Worm (Caenorhabditis elegans): ENCODE measurements around the gene amx-1.

Gene amx-1

ce11 chrIII:3867937-3868929 lies 46.0 kb downstream of the amx-1 start:
- no peak for TF ChIP-seq W03F9.2 (tag; optimal IDR thresholded peaks at IDR 0.05)
- TF ChIP-seq dao-5 (tag; optimal IDR thresholded peaks at IDR 0.05), result no peak
- TF ChIP-seq him-1 (tag; optimal IDR thresholded peaks at IDR 0.05), result no peak

DNA sequence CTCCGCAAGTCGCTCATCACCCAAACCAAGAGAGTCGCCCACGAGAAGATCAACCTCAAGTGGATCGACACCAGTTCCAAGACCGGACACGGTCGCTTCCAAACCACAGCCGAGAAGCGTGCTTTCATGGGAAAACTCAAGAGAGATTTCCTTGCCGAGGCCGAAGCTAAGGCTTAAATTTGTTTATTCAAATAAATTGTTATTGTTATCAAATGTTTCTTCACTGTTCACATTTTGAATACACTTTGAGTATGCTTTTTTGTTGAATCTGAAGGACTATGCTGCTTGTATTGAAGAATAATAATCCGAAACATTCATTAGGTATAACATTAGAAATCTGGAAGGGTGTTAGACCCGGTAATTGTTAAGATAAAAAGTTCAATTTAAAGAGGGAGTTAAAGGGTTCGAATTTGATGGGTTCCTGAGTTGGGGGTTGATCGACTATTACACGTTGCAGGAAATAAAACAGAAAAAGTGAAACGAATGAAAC lies 47.1 kb downstream of the amx-1 start:
- TF ChIP-seq dao-5 (tag; optimal IDR thresholded peaks at IDR 0.05), result peak; percentile 49
- TF ChIP-seq him-1 (tag; optimal IDR thresholded peaks at IDR 0.05), result no peak
- peak; percentile 66 for TF ChIP-seq W03F9.2 (tag; optimal IDR thresholded peaks at IDR 0.05)

- no peak for TF ChIP-seq him-1 (tag; optimal IDR thresholded peaks at IDR 0.05)
- TF ChIP-seq dao-5 (tag; optimal IDR thresholded peaks at IDR 0.05), result no peak
- no peak for TF ChIP-seq W03F9.2 (tag; optimal IDR thresholded peaks at IDR 0.05)
Observed at ce11 chrIII:3871763-3872486, 49.7 kb downstream of the amx-1 start.

- no peak for TF ChIP-seq W03F9.2 (tag; optimal IDR thresholded peaks at IDR 0.05)
- no peak for TF ChIP-seq him-1 (tag; optimal IDR thresholded peaks at IDR 0.05)
- TF ChIP-seq dao-5 (tag; optimal IDR thresholded peaks at IDR 0.05), result no peak
Observed at ce11 chrIII:3872978-3873377, 50.8 kb downstream of the amx-1 start.

ce11 chrIII:3873424-3873823 lies 51.2 kb downstream of the amx-1 start:
- TF ChIP-seq dao-5 (tag; optimal IDR thresholded peaks at IDR 0.05) (no peak), W03F9.2 (tag; optimal IDR thresholded peaks at IDR 0.05) (no peak), him-1 (tag; optimal IDR thresholded peaks at IDR 0.05) (no peak)

ce11 chrIII:3874492-3874891 lies 52.3 kb downstream of the amx-1 start:
- TF ChIP-seq him-1 (tag; optimal IDR thresholded peaks at IDR 0.05) (no peak), W03F9.2 (tag; optimal IDR thresholded peaks at IDR 0.05) (no peak), dao-5 (tag; optimal IDR thresholded peaks at IDR 0.05) (no peak)

DNA sequence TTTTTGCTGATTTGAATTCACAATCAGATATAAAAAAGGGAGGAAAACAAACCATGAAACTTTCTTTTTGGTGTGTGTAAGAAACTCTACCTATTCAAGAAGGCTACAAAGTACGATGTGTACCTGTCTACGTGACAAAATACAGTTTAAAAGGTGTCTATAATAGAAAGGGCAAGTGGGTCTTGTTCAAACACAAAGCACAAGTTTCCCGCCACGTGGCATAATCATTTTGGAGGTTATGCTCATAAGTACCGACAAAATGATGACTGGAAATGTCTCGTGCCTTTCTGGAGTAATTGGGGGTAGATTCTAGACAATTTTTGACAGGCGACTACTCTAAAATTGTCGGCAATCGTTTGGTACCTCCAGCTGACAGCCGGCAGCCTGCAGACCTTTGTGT lies 52.7 kb downstream of the amx-1 start:
- TF ChIP-seq him-1 (tag; optimal IDR thresholded peaks at IDR 0.05), result no peak
- TF ChIP-seq W03F9.2 (tag; optimal IDR thresholded peaks at IDR 0.05), result no peak
- TF ChIP-seq dao-5 (tag; optimal IDR thresholded peaks at IDR 0.05), result no peak

DNA sequence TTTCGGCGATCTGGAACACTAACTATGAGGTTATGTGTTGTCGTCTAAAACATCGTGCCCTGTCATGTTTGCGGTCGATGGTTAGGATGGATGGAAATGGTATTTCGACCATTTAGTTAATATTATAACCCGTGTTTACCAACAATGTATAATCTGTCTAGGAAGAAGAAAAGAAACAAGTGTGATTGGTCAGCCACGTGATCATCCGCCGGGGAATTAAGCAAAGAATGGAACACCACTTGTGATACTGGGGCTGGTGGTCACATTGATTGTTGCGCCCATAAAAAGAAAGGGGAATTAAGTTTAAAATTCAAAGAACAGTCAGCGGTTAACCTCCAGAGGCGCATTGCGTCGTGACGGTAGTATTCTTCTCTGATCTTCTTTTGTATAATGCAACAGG lies 53.4 kb downstream of the amx-1 start:
- TF ChIP-seq him-1 (tag; optimal IDR thresholded peaks at IDR 0.05), result no peak
- no peak for TF ChIP-seq W03F9.2 (tag; optimal IDR thresholded peaks at IDR 0.05)
- no peak for TF ChIP-seq dao-5 (tag; optimal IDR thresholded peaks at IDR 0.05)
